Fruit fly (Drosophila melanogaster): ENCODE results near the gene elm.

DNA sequence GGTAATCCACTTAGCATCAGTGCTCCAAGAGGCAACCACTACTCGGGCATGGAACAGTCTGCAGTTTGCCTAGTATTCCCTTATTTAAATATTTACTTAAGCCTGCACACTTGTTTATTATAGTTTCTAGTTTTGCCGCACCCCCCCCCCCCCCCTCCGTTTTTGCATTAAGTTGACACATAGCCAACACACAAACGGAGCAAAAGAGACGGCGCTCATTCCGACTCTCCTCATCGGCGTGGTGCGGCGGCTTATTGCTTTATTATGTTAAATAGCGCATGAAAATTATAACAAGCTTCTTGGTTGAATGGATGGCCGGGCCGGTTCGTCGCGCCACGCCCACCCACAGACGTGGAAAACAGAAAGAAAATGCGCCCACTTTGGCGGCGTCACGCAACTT is 35.0 kb upstream of the elm start:
- TF ChIP-seq ttk (optimal IDR thresholded peaks at IDR 0.05) (no peak), psq (optimal IDR thresholded peaks at IDR 0.05) (no peak)
